Worm (Caenorhabditis elegans) whole organism, L1 larva: ENCODE data around the gene gsto-2.
A peak's percentile ranks its signal among the peaks of the same experiment; 100 is the strongest.

ENCODE experiments used
- C16A3.4 ChIP-seq: fragments of 150-350 bp; optimal IDR thresholded peaks from 2 replicates; lab custom pipeline; 2014; ENCODE audit warnings: missing biosample characterization, missing genetic modification characterization
- Y116A8C.19 ChIP-seq: sonication (generic microtip); optimal IDR thresholded peaks from 2 replicates; lab custom pipeline; 2016; ENCODE audit warnings: missing compliant biosample characterization, missing genetic modification characterization, borderline replicate concordance
- ama-1 ChIP-seq: fragments of 150-350 bp; optimal IDR thresholded peaks from 2 replicates; lab custom pipeline; 2014
- ceh-63 ChIP-seq: fragments of 200-800 bp; sonication (Bioruptor generic); optimal IDR thresholded peaks from 2 replicates; lab custom pipeline; 2018; ENCODE audit warnings: mild to moderate bottlenecking, missing genetic modification characterization, missing compliant biosample characterization
- ceh-82 ChIP-seq, 3 experiments: fragments of 150-350 bp in 1 of 3; sonication (generic microtip) in 2 of 3; optimal IDR thresholded peaks; 2 replicates each; lab custom pipeline; 2014 to 2017; ENCODE audit warnings: missing biosample characterization in 3 of 3, missing genetic modification characterization in 3 of 3
- dsc-1 ChIP-seq: sonication (generic microtip); optimal IDR thresholded peaks from 2 replicates; lab custom pipeline; 2016; ENCODE audit warnings: mild to moderate bottlenecking, missing genetic modification characterization, missing compliant biosample characterization
- efl-1 ChIP-seq, 4 experiments: fragments of 150-350 bp; optimal IDR thresholded peaks in 3 of 4; peaks in 1 of 4; 1 replicate in 1 of 4; 2 replicates in 3 of 4; lab custom pipeline; 2014; ENCODE audit warnings: missing biosample characterization in 2 of 4, missing genetic modification characterization in 2 of 4, missing genetic modification reagents in 2 of 4
- egl-13 ChIP-seq: sonication (generic microtip); optimal IDR thresholded peaks from 2 replicates; lab custom pipeline; 2016; ENCODE audit warnings: missing genotype, missing genetic modification reagents, missing genetic modification characterization, missing compliant biosample characterization
- fkh-10 ChIP-seq: sonication (generic microtip); optimal IDR thresholded peaks from 2 replicates; lab custom pipeline; 2017; ENCODE audit warnings: missing biosample characterization, missing genetic modification reagents, missing genetic modification characterization
- fkh-4 ChIP-seq: sonication (generic microtip); optimal IDR thresholded peaks from 2 replicates; lab custom pipeline; 2016; ENCODE audit warnings: missing compliant biosample characterization, missing genetic modification characterization, borderline replicate concordance
- fos-1 ChIP-seq: fragments of 150-350 bp; optimal IDR thresholded peaks from 2 replicates; lab custom pipeline; 2014; ENCODE audit warnings: missing biosample characterization, missing genetic modification characterization
- hlh-17 ChIP-seq: fragments of 200-800 bp; sonication (Bioruptor generic); optimal IDR thresholded peaks from 2 replicates; lab custom pipeline; 2018; ENCODE audit warnings: missing genetic modification characterization, mild to moderate bottlenecking, missing compliant biosample characterization, moderate library complexity, borderline replicate concordance
- irx-1 ChIP-seq: sonication (generic microtip); optimal IDR thresholded peaks from 2 replicates; lab custom pipeline; 2016; ENCODE audit warnings: missing genetic modification characterization, missing compliant biosample characterization
- isw-1 ChIP-seq: fragments of 200-800 bp; sonication (Bioruptor generic); IDR thresholded peaks from 2 replicates; pipeline ENCODE4 v1.3.6; 2022; ENCODE audit warnings: missing genetic modification characterization, missing compliant biosample characterization
- jun-1 ChIP-seq: fragments of 150-350 bp; optimal IDR thresholded peaks from 2 replicates; lab custom pipeline; 2014; ENCODE audit warnings: missing biosample characterization, missing genetic modification reagents, missing genetic modification characterization
- lin-14 ChIP-seq: fragments of 200-800 bp; sonication (Bioruptor generic); optimal IDR thresholded peaks from 2 replicates; lab custom pipeline; 2018; ENCODE audit warnings: mild to moderate bottlenecking, missing genetic modification characterization, moderate library complexity, missing compliant biosample characterization
- lin-15B ChIP-seq: fragments of 150-350 bp; sonication (generic microtip); optimal IDR thresholded peaks from 3 replicates; lab custom pipeline; 2014; ENCODE audit warnings: missing biosample characterization, missing genetic modification characterization
- lsy-2 ChIP-seq, 2 experiments: fragments of 150-350 bp; optimal IDR thresholded peaks; 2 replicates each; lab custom pipeline; 2014; ENCODE audit warnings: missing biosample characterization in 2 of 2, missing genetic modification characterization in 2 of 2
- mab-9 ChIP-seq: fragments of 200-800 bp; sonication (Bioruptor generic); IDR thresholded peaks from 2 replicates; pipeline ENCODE4 v1.3.6; 2022; ENCODE audit warnings: missing genetic modification reagents, missing genetic modification characterization, missing compliant biosample characterization
- mdl-1 ChIP-seq, 2 experiments: fragments of 150-350 bp; optimal IDR thresholded peaks; 2 replicates each; lab custom pipeline; 2014 to 2017; ENCODE audit warnings: missing biosample characterization in 2 of 2, missing genetic modification characterization in 2 of 2, inconsistent platforms in 1 of 2
- mef-2 ChIP-seq: fragments of 150-350 bp; optimal IDR thresholded peaks from 2 replicates; lab custom pipeline; 2014; ENCODE audit warnings: missing biosample characterization, missing genetic modification characterization
- nhr-11 ChIP-seq: fragments of 150-350 bp; optimal IDR thresholded peaks from 2 replicates; lab custom pipeline; 2014; ENCODE audit warnings: missing biosample characterization, missing genetic modification characterization
- nhr-20 ChIP-seq: sonication (generic microtip); optimal IDR thresholded peaks from 2 replicates; lab custom pipeline; 2016; ENCODE audit warnings: mild to moderate bottlenecking, missing genetic modification characterization, missing compliant biosample characterization
- nhr-237 ChIP-seq: fragments of 150-350 bp; optimal IDR thresholded peaks from 2 replicates; lab custom pipeline; 2014; ENCODE audit warnings: missing biosample characterization, missing genetic modification characterization
- nhr-71 ChIP-seq: sonication (generic microtip); optimal IDR thresholded peaks from 2 replicates; lab custom pipeline; 2016; ENCODE audit warnings: mild to moderate bottlenecking, missing genetic modification characterization, moderate library complexity, missing compliant biosample characterization
- nhr-76 ChIP-seq: sonication (generic microtip); optimal IDR thresholded peaks from 2 replicates; lab custom pipeline; 2017; ENCODE audit warnings: missing biosample characterization, missing genetic modification characterization
- nhr-85 ChIP-seq: sonication (generic microtip); peaks from one replicate; lab custom pipeline; 2016; ENCODE audit warnings: missing genetic modification characterization, inconsistent platforms, missing compliant biosample characterization
- pqm-1 ChIP-seq: sonication (generic microtip); optimal IDR thresholded peaks from 3 replicates; lab custom pipeline; 2017; ENCODE audit warnings: missing biosample characterization, missing genetic modification characterization
- sox-4 ChIP-seq: sonication (generic microtip); optimal IDR thresholded peaks from 2 replicates; lab custom pipeline; 2016; ENCODE audit warnings: missing genetic modification characterization, missing compliant biosample characterization
- tbx-2 ChIP-seq: sonication (generic microtip); optimal IDR thresholded peaks from 2 replicates; lab custom pipeline; 2016; ENCODE audit warnings: missing genetic modification characterization, missing compliant biosample characterization
- unc-130 ChIP-seq: fragments of 150-350 bp; optimal IDR thresholded peaks from 2 replicates; lab custom pipeline; 2017; ENCODE audit warnings: missing biosample characterization, missing genetic modification characterization, inconsistent platforms
- unc-98 ChIP-seq: fragments of 200-800 bp; sonication (Bioruptor generic); IDR thresholded peaks from 2 replicates; pipeline ENCODE4 v1.3.6; 2022; ENCODE audit warnings: missing genetic modification characterization, missing compliant biosample characterization
- zag-1 ChIP-seq: fragments of 150-350 bp; optimal IDR thresholded peaks from 2 replicates; lab custom pipeline; 2014; ENCODE audit warnings: missing biosample characterization, missing genetic modification characterization
- zip-4 ChIP-seq: fragments of 200-800 bp; sonication (Bioruptor generic); optimal IDR thresholded peaks from 2 replicates; lab custom pipeline; 2018; ENCODE audit warnings: mild to moderate bottlenecking, missing genetic modification characterization, moderate library complexity, missing compliant biosample characterization
- ztf-4 ChIP-seq: fragments of 150-350 bp; optimal IDR thresholded peaks from 2 replicates; lab custom pipeline; 2014; ENCODE audit warnings: missing biosample characterization, missing genetic modification characterization

Gene gsto-2

ce11 chrIII:8529772-8530171, 24.8 kb upstream of the gsto-2 start, which contains the start of gene ZC21.10:
Gene ZC21.10, plus strand, starts transcription at chrIII:8530072.
- TF ChIP-seq irx-1 (tag; lab: Kevin White, UChicago) (no peak), nhr-237 (no peak), tbx-2 (tag; lab: Kevin White, UChicago) (no peak), Y116A8C.19 (tag; lab: Kevin White, UChicago) (no peak), nhr-71 (no peak), nhr-85 (tag; lab: Kevin White, UChicago) (no peak), unc-130 (tag; lab: Kevin White, UChicago) (no peak)
- TF ChIP-seq, all 84 proteins: peak for 0

ce11 chrIII:8533900-8534299, 20.7 kb upstream of the gsto-2 start:
- TF ChIP-seq fkh-10 (GFP tag; lab: Kevin White, UChicago) (peak; percentile 60), zag-1 (no peak), mef-2 (tag; lab: Kevin White, UChicago) (no peak), lsy-2 (tag; optimal IDR thresholded peaks at IDR 0.05; lab: Kevin White, UChicago) (no peak), sox-4 (tag; lab: Kevin White, UChicago) (no peak), lin-14 (GFP tag; lab: Kevin White, UChicago) (peak; percentile 50), ama-1 (lab: Kevin White, UChicago) (no peak)

- TF ChIP-seq nhr-20 (tag; lab: Kevin White, UChicago) (no peak), Y116A8C.19 (tag; lab: Kevin White, UChicago) (no peak), ztf-4 (tag; lab: Kevin White, UChicago) (no peak), efl-1 (optimal IDR thresholded peaks at IDR 0.05; lab: Kevin White, UChicago) (no peak), efl-1 (GFP tag; optimal IDR thresholded peaks at IDR 0.05 in 1 of 2; lab: Kevin White, UChicago) (peak in 1 of 2 experiments; percentile 26), lin-15B (tag; lab: Kevin White, UChicago) (no peak)
These were observed 19.9 kb upstream of the gsto-2 start, which contains the start of gene trp-1 for ce11 chrIII:8534647-8535181. Gene trp-1, plus strand, starts transcription at chrIII:8535131.

ce11 chrIII:8535445-8535844, 19.1 kb upstream of the gsto-2 start:
- TF ChIP-seq nhr-11 (tag; lab: Kevin White, UChicago) (no peak), dsc-1 (tag; lab: Kevin White, UChicago) (peak; percentile 95), fkh-4 (tag; lab: Kevin White, UChicago) (peak; percentile 57), egl-13 (tag; lab: Kevin White, UChicago) (no peak)

- TF ChIP-seq unc-98 (no peak), jun-1 (tag; lab: Kevin White, UChicago) (no peak), zip-4 (GFP tag; lab: Kevin White, UChicago) (no peak), pqm-1 (no peak), mdl-1 (tag; optimal IDR thresholded peaks at IDR 0.05; lab: Kevin White, UChicago) (no peak), efl-1 (optimal IDR thresholded peaks at IDR 0.05; lab: Kevin White, UChicago) (no peak), efl-1 (GFP tag; optimal IDR thresholded peaks at IDR 0.05 in 1 of 2; lab: Kevin White, UChicago) (no peak), ceh-82 (tag; optimal IDR thresholded peaks at IDR 0.05; lab: Kevin White, UChicago) (no peak), lsy-2 (tag; optimal IDR thresholded peaks at IDR 0.05; lab: Kevin White, UChicago) (no peak), C16A3.4 (tag; lab: Kevin White, UChicago) (no peak), nhr-71 (no peak), mab-9 (GFP tag; lab: Robert Waterston, UW) (no peak), nhr-76 (tag; lab: Kevin White, UChicago) (no peak), fos-1 (tag; lab: Kevin White, UChicago) (no peak), hlh-17 (no peak), isw-1 (no peak), ceh-63 (GFP tag; lab: Kevin White, UChicago) (no peak)
These were observed 9.1 kb upstream of the gsto-2 start, which contains the start of gene ZC21.6 for ce11 chrIII:8545515-8545914. Gene ZC21.6, minus strand, starts transcription at chrIII:8545615.
